Worm (Caenorhabditis elegans) whole organism, early embryonic: Measurements from ENCODE around the gene anmt-2.

ENCODE experiments used
- B0310.2 ChIP-seq: sonication (generic microtip); optimal IDR thresholded peaks from 2 replicates; lab custom pipeline; 2016; ENCODE audit warnings: mild to moderate bottlenecking, missing genetic modification characterization, missing compliant biosample characterization
- F13C5.2 ChIP-seq: sonication (generic microtip); optimal IDR thresholded peaks from 2 replicates; lab custom pipeline; 2017; ENCODE audit warnings: mild to moderate bottlenecking, missing genetic modification characterization, inconsistent platforms, missing compliant biosample characterization
- aly-1 ChIP-seq: sonication (generic microtip); optimal IDR thresholded peaks from 2 replicates; lab custom pipeline; 2016; ENCODE audit warnings: missing genetic modification characterization, missing compliant biosample characterization
- ama-1 ChIP-seq: fragments of 150-350 bp; optimal IDR thresholded peaks from 2 replicates; lab custom pipeline; 2014
- ceh-13 ChIP-seq: fragments of 200-800 bp; sonication (Bioruptor generic); optimal IDR thresholded peaks from 2 replicates; lab custom pipeline; 2018; ENCODE audit warnings: mild to moderate bottlenecking, missing genetic modification characterization, missing compliant biosample characterization
- ceh-36 ChIP-seq: sonication (generic microtip); optimal IDR thresholded peaks from 2 replicates; lab custom pipeline; 2016; ENCODE audit warnings: missing genetic modification characterization, inconsistent platforms, missing compliant biosample characterization
- ets-7 ChIP-seq: sonication (generic microtip); optimal IDR thresholded peaks from 2 replicates; lab custom pipeline; 2016; ENCODE audit warnings: missing genotype, missing genetic modification characterization, missing compliant biosample characterization
- flt-1 ChIP-seq: fragments of 200-800 bp; sonication (Bioruptor generic); IDR thresholded peaks from 2 replicates; pipeline ENCODE4 v1.3.6; 2022; ENCODE audit warnings: missing genetic modification characterization, missing compliant biosample characterization
- hmbx-1 ChIP-seq: sonication (generic microtip); optimal IDR thresholded peaks from 2 replicates; lab custom pipeline; 2016; ENCODE audit warnings: mild to moderate bottlenecking, missing genetic modification characterization, missing compliant biosample characterization
- hmg-4 ChIP-seq: fragments of 200-800 bp; sonication (Bioruptor generic); optimal IDR thresholded peaks from 2 replicates; lab custom pipeline; 2018; ENCODE audit warnings: mild to moderate bottlenecking, missing genetic modification characterization, missing compliant biosample characterization
- hnd-1 ChIP-seq: sonication (generic microtip); optimal IDR thresholded peaks from 2 replicates; lab custom pipeline; 2016; ENCODE audit warnings: missing genetic modification characterization, missing compliant biosample characterization
- pes-1 ChIP-seq: fragments of 200-800 bp; sonication (Bioruptor generic); IDR thresholded peaks from 2 replicates; pipeline ENCODE4 v1.3.6; 2022; ENCODE audit warnings: missing genetic modification reagents, missing genetic modification characterization, missing compliant biosample characterization
- scrt-1 ChIP-seq: fragments of 200-800 bp; sonication (Bioruptor generic); IDR thresholded peaks from 2 replicates; pipeline ENCODE4 v1.3.6; 2022; ENCODE audit warnings: missing genetic modification characterization, missing compliant biosample characterization
- sea-1 ChIP-seq: fragments of 200-800 bp; sonication (Bioruptor generic); conservative IDR thresholded peaks from 2 replicates; pipeline ENCODE4 v1.3.6; 2022; ENCODE audit warnings: missing genetic modification characterization, missing compliant biosample characterization
- tbx-11 ChIP-seq: fragments of 200-800 bp; sonication (Bioruptor generic); IDR thresholded peaks from 2 replicates; pipeline ENCODE4 v1.3.6; 2022; ENCODE audit warnings: missing genetic modification characterization, missing compliant biosample characterization
- tbx-37 ChIP-seq: fragments of 200-800 bp; sonication (Bioruptor generic); conservative IDR thresholded peaks from 2 replicates; pipeline ENCODE4 v1.3.6; 2022; ENCODE audit warnings: missing genetic modification reagents, missing genetic modification characterization, missing compliant biosample characterization
- tra-4 ChIP-seq: sonication (generic microtip); optimal IDR thresholded peaks from 2 replicates; lab custom pipeline; 2017; ENCODE audit warnings: missing genetic modification characterization, missing compliant biosample characterization

Gene anmt-2

DNA sequence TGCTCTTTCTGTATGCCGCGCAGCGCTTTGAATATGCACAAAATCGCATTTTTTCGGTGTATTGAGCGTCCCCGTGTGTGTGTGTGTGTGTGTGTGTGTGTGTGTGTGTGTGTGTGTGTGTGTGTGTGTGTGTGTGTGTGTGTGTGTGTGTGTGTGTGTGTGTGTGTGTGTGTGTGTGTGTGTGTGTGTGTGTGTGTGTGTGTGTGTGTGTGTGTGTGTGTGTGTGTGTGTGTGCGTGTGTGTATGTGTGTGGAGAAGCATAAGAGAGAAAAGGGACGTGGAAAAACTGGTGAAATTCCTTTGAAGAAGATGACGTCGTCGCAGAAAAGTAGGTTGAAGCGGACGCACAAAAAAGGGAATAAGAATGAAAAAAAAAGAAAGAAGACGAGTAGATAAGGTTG, 24.2 kb downstream of the anmt-2 start:
- TF ChIP-seq F13C5.2 (tag; lab: Kevin White, UChicago) (peak; percentile 62), hmbx-1 (tag; lab: Kevin White, UChicago) (peak; percentile 57), tbx-11 (0 out of 2 replicates have a peak, but pooled peaks have one; percentile 14), ceh-36 (peak; percentile 39)

DNA sequence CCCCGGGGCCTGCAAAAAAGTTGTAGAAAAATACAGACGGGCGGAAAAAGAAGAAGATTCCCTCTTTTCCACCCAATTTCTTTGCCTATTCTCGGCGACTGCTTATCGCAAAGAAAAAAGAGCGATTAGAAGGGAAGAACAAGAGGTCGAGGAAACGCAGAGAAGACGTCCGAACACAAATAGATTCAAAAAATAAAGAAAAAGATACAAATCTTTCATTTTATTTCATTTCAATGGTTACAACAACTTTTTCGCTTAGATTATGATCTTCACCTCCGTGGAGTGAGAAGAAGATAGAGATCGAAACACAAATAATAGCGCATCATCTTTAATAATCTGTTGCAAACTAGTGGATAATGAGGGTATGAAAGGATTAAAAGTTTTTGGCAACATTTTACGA, 25.5 kb downstream of the anmt-2 start:
- TF ChIP-seq ets-7 (tag; lab: Kevin White, UChicago): no peak
- TF ChIP-seq sea-1 (GFP tag; lab: Robert Waterston, UW): no peak
- no peak for TF ChIP-seq ama-1 (lab: Kevin White, UChicago)
- TF ChIP-seq tra-4 (tag; lab: Kevin White, UChicago): no peak
- no peak for TF ChIP-seq hnd-1 (tag; lab: Kevin White, UChicago)
- TF ChIP-seq F13C5.2 (tag; lab: Kevin White, UChicago): no peak
- no peak for TF ChIP-seq pes-1 (GFP tag; lab: Robert Waterston, UW)
- TF ChIP-seq hmg-4 (GFP tag; lab: Kevin White, UChicago): no peak

DNA sequence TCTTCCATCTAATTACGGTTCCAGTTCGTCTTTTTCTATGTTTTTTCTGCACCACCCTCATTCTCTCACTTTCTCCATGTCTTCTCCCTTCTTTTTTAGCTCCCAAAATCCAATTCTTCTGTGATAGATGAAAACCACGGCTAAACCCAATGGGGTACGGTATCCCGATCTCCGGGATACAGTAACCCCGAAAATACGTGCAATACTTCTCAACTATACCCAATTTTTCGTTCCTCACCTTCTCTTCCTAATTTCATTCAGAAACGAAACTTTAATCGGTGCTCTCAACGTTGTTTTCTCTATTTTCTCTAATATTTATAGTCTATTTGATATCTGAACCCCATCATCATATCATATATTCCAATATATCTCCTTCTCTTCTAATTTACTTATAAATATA, 33.9 kb downstream of the anmt-2 start:
- no peak for TF ChIP-seq B0310.2 (tag; lab: Kevin White, UChicago)
- no peak for TF ChIP-seq pes-1 (GFP tag; lab: Robert Waterston, UW)
- no peak for TF ChIP-seq tra-4 (tag; lab: Kevin White, UChicago)
- TF ChIP-seq ceh-13 (GFP tag; lab: Kevin White, UChicago): no peak
- no peak for TF ChIP-seq ets-7 (tag; lab: Kevin White, UChicago)
- TF ChIP-seq scrt-1 (GFP tag; lab: Robert Waterston, UW): no peak
- no peak for TF ChIP-seq aly-1 (tag; lab: Kevin White, UChicago)
- TF ChIP-seq hmbx-1 (tag; lab: Kevin White, UChicago): no peak
- no peak for TF ChIP-seq tbx-37 (GFP tag; lab: Robert Waterston, UW)
- TF ChIP-seq flt-1 (GFP tag; lab: Robert Waterston, UW): no peak
- TF ChIP-seq ama-1 (lab: Kevin White, UChicago): no peak
- TF ChIP-seq hmg-4 (GFP tag; lab: Kevin White, UChicago): no peak
- TF ChIP-seq ceh-36: no peak
- TF ChIP-seq sea-1 (GFP tag; lab: Robert Waterston, UW): no peak
- TF ChIP-seq tbx-11: no peak
- no peak for TF ChIP-seq F13C5.2 (tag; lab: Kevin White, UChicago)
- TF ChIP-seq hnd-1 (tag; lab: Kevin White, UChicago): no peak

DNA sequence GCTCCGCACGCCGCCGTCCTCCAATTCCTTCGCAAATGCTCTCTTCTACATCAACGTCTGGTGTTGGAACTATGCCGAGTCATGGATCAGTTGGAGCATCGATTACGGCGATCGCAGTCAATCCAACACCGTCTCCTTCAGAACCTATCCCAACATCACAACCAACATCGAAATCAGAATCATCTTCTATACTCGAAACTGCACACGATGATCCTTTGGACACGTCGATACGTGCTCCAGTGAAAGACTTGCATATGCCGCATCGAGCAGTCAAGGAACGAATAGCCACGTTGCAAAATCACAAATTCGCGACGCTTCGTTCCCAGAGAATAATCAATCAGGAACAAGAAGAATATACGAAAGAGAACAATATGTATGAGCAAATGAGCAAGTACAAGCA, 36.6 kb downstream of the anmt-2 start:
- TF ChIP-seq sea-1 (GFP tag; lab: Robert Waterston, UW): no peak
- no peak for TF ChIP-seq pes-1 (GFP tag; lab: Robert Waterston, UW)
- no peak for TF ChIP-seq tbx-11
- no peak for TF ChIP-seq hmbx-1 (tag; lab: Kevin White, UChicago)
- TF ChIP-seq tra-4 (tag; lab: Kevin White, UChicago): no peak
- TF ChIP-seq tbx-37 (GFP tag; lab: Robert Waterston, UW): no peak
- TF ChIP-seq F13C5.2 (tag; lab: Kevin White, UChicago): no peak
- TF ChIP-seq aly-1 (tag; lab: Kevin White, UChicago): no peak
- no peak for TF ChIP-seq ceh-36
- TF ChIP-seq ceh-13 (GFP tag; lab: Kevin White, UChicago): no peak
- no peak for TF ChIP-seq hmg-4 (GFP tag; lab: Kevin White, UChicago)
- TF ChIP-seq scrt-1 (GFP tag; lab: Robert Waterston, UW): no peak
- TF ChIP-seq ama-1 (lab: Kevin White, UChicago): no peak
- TF ChIP-seq hnd-1 (tag; lab: Kevin White, UChicago): no peak
- no peak for TF ChIP-seq ets-7 (tag; lab: Kevin White, UChicago)
- no peak for TF ChIP-seq B0310.2 (tag; lab: Kevin White, UChicago)
- no peak for TF ChIP-seq flt-1 (GFP tag; lab: Robert Waterston, UW)

DNA sequence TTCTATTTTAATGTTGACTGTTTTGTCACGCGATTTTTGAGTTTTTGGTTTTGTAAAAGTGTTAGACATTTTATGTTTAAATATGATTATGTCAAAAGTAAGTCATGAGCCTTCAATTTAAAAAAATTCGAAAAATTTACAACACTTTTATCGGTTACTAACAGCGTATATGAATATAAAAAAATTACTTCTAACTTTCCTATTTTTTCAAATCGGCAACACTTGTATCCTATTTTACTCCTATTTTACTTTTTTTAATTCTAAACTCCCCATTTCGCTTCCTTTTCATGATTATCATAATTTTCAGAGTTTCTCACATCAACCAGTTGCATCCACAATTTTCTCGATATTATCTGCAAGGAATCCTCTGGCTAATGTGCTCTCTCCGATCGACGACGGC, 39.2 kb downstream of the anmt-2 start, which contains the start of gene kin-18:
Gene kin-18 (plus strand): TSS at position 301 of the 400 bp plus-strand sequence.
- TF ChIP-seq hmbx-1 (tag; lab: Kevin White, UChicago): no peak
- TF ChIP-seq hmg-4 (GFP tag; lab: Kevin White, UChicago): no peak
- no peak for TF ChIP-seq B0310.2 (tag; lab: Kevin White, UChicago)
- no peak for TF ChIP-seq tbx-11
- TF ChIP-seq ets-7 (tag; lab: Kevin White, UChicago): no peak
- no peak for TF ChIP-seq scrt-1 (GFP tag; lab: Robert Waterston, UW)
- TF ChIP-seq sea-1 (GFP tag; lab: Robert Waterston, UW): no peak
- no peak for TF ChIP-seq ceh-13 (GFP tag; lab: Kevin White, UChicago)
- no peak for TF ChIP-seq flt-1 (GFP tag; lab: Robert Waterston, UW)
- no peak for TF ChIP-seq tra-4 (tag; lab: Kevin White, UChicago)
- TF ChIP-seq hnd-1 (tag; lab: Kevin White, UChicago): no peak
- TF ChIP-seq aly-1 (tag; lab: Kevin White, UChicago): no peak
- TF ChIP-seq ceh-36: no peak

DNA sequence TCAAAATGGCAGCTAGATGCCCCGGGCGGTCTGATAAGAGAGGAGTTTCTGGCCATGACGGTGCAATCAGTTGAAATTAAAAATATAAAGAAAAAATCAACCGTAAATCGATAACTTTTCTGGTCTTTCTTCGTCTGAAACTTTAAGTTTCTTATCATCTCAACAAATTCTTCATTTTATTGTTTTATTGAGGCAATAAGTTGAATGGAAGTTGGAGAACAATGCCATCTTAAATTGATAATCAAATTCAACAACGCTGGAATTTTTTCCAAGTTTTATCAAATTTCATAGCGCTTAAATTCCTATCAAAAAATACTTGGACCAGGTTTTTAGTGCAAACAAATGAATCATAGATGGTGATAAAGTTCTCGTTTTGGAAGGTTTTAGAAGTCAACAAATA, 40.6 kb downstream of the anmt-2 start:
- TF ChIP-seq pes-1 (GFP tag; lab: Robert Waterston, UW) (no peak), ets-7 (tag; lab: Kevin White, UChicago) (no peak), flt-1 (GFP tag; lab: Robert Waterston, UW) (no peak), ceh-13 (GFP tag; lab: Kevin White, UChicago) (no peak), scrt-1 (GFP tag; lab: Robert Waterston, UW) (no peak), B0310.2 (tag; lab: Kevin White, UChicago) (no peak), ceh-36 (no peak), hmbx-1 (tag; lab: Kevin White, UChicago) (no peak), tbx-37 (GFP tag; lab: Robert Waterston, UW) (no peak), F13C5.2 (tag; lab: Kevin White, UChicago) (no peak), aly-1 (tag; lab: Kevin White, UChicago) (no peak), tbx-11 (no peak), hnd-1 (tag; lab: Kevin White, UChicago) (no peak), sea-1 (GFP tag; lab: Robert Waterston, UW) (no peak)
